Fruit fly (Drosophila melanogaster) whole organism, embryonic: ENCODE results near the gene InR.

Source experiments
- Abd-B ChIP-seq: fragments of 200-800 bp; sonication (Bioruptor generic); optimal IDR thresholded peaks from 2 replicates; lab custom pipeline; 2018; ENCODE audit warnings: missing biosample characterization, mild to moderate bottlenecking, missing genetic modification characterization, moderate library complexity
- Bgb ChIP-seq: fragments of 200-800 bp; sonication (Bioruptor generic); IDR thresholded peaks from 2 replicates; pipeline ENCODE4 v1.3.6; 2022; ENCODE audit warnings: missing biosample characterization, missing genetic modification characterization; ENCODE audit not compliant: partially characterized antibody
- BtbVII ChIP-seq: fragments of 200-800 bp; sonication (Bioruptor generic); optimal IDR thresholded peaks from 3 replicates; lab custom pipeline; 2017; ENCODE audit warnings: missing biosample characterization, mild to moderate bottlenecking, missing genetic modification characterization
- CG1233 ChIP-seq: fragments of 200-800 bp; sonication (Bioruptor generic); optimal IDR thresholded peaks from 4 replicates; lab custom pipeline; 2018; ENCODE audit warnings: missing biosample characterization, mild to moderate bottlenecking, missing genetic modification characterization
- CG13287 ChIP-seq: fragments of 200-800 bp; sonication (Bioruptor generic); IDR thresholded peaks from 2 replicates; pipeline ENCODE4 v1.3.6; 2022; ENCODE audit warnings: missing biosample characterization, missing genetic modification characterization; ENCODE audit not compliant: partially characterized antibody
- CG14860 ChIP-seq: fragments of 200-800 bp; sonication (Bioruptor generic); IDR thresholded peaks from 3 replicates; pipeline ENCODE4 v1.3.6; 2022; ENCODE audit warnings: missing biosample characterization, missing genetic modification characterization; ENCODE audit not compliant: partially characterized antibody
- CG15269 ChIP-seq: fragments of 200-800 bp; sonication (Bioruptor generic); optimal IDR thresholded peaks from 2 replicates; lab custom pipeline; 2018; ENCODE audit warnings: missing biosample characterization, mild to moderate bottlenecking, missing genetic modification characterization, moderate library complexity
- CG1603 ChIP-seq: fragments of 200-800 bp; sonication (Bioruptor generic); optimal IDR thresholded peaks from 2 replicates; lab custom pipeline; 2019; ENCODE audit warnings: missing biosample characterization, mild to moderate bottlenecking, missing genetic modification characterization, moderate library complexity
- CG17328 ChIP-seq: fragments of 200-800 bp; sonication (Bioruptor generic); IDR thresholded peaks from 2 replicates; pipeline ENCODE4 v1.3.6; 2022; ENCODE audit warnings: missing biosample characterization, missing genetic modification characterization
- CG32772 ChIP-seq: fragments of 200-800 bp; sonication (Bioruptor generic); IDR thresholded peaks from 2 replicates; pipeline ENCODE4 v1.3.6; 2022; ENCODE audit warnings: missing biosample characterization, missing genetic modification characterization
- CG3281 ChIP-seq: fragments of 200-800 bp; sonication (Bioruptor generic); optimal IDR thresholded peaks from 3 replicates; lab custom pipeline; 2017; ENCODE audit warnings: missing biosample characterization, mild to moderate bottlenecking, missing genetic modification characterization
- CG33213 ChIP-seq: fragments of 200-800 bp; sonication (Bioruptor generic); optimal IDR thresholded peaks from 3 replicates; lab custom pipeline; 2016; ENCODE audit warnings: missing biosample characterization, missing genetic modification characterization
- CG42726 ChIP-seq: fragments of 200-800 bp; sonication (Bioruptor generic); IDR thresholded peaks from 2 replicates; pipeline ENCODE4 v1.3.6; 2022; ENCODE audit warnings: missing biosample characterization, missing genetic modification characterization; ENCODE audit not compliant: partially characterized antibody
- CG4617 ChIP-seq: fragments of 200-800 bp; sonication (Bioruptor generic); optimal IDR thresholded peaks from 3 replicates; lab custom pipeline; 2016; ENCODE audit warnings: missing biosample characterization, missing genetic modification characterization, borderline replicate concordance
- CG6854 ChIP-seq: fragments of 200-800 bp; sonication (Bioruptor generic); optimal IDR thresholded peaks from 3 replicates; lab custom pipeline; 2017; ENCODE audit warnings: missing biosample characterization, mild to moderate bottlenecking, missing genetic modification characterization
- CG7372 ChIP-seq: fragments of 200-800 bp; sonication (Bioruptor generic); IDR thresholded peaks from 2 replicates; pipeline ENCODE4 v1.3.6; 2022; ENCODE audit warnings: missing biosample characterization, missing genetic modification characterization
- CG9215 ChIP-seq: fragments of 200-800 bp; sonication (Bioruptor generic); IDR thresholded peaks from 2 replicates; pipeline ENCODE4 v1.3.6; 2022; ENCODE audit warnings: missing biosample characterization, missing genetic modification characterization
- D ChIP-seq, 2 experiments: fragments of 200-800 bp in 1 of 2; fragments of >200 bp in 1 of 2; sonication (Bioruptor generic) in 1 of 2; optimal IDR thresholded peaks; 2 replicates in 1 of 2; 3 replicates in 1 of 2; lab custom pipeline; 2017; ENCODE audit warnings: mild to moderate bottlenecking in 1 of 2, missing biosample characterization in 1 of 2, missing genetic modification characterization in 1 of 2, missing genetic modification reagents in 1 of 2
- Dll ChIP-seq: fragments of 200-800 bp; sonication (Bioruptor generic); IDR thresholded peaks from 4 replicates; pipeline ENCODE4 v1.3.6; 2022; ENCODE audit warnings: missing biosample characterization, missing genetic modification characterization; ENCODE audit not compliant: partially characterized antibody
- Doc3 ChIP-seq: fragments of 200-800 bp; sonication (Bioruptor generic); IDR thresholded peaks from 3 replicates; pipeline ENCODE4 v1.3.6; 2022; ENCODE audit warnings: missing biosample characterization, missing genetic modification characterization; ENCODE audit not compliant: partially characterized antibody
- Fer2 ChIP-seq: fragments of 200-800 bp; sonication (Bioruptor generic); optimal IDR thresholded peaks from 2 replicates; lab custom pipeline; 2018; ENCODE audit warnings: missing biosample characterization, mild to moderate bottlenecking, missing genetic modification characterization, moderate library complexity
- Hmr ChIP-seq: fragments of 200-800 bp; sonication (Bioruptor generic); optimal IDR thresholded peaks from 3 replicates; lab custom pipeline; 2017; ENCODE audit warnings: mild to moderate bottlenecking, missing biosample characterization, missing genetic modification reagents, missing genetic modification characterization
- Lpt ChIP-seq: fragments of >200 bp; optimal IDR thresholded peaks from 2 replicates; lab custom pipeline; 2018; ENCODE audit warnings: missing biosample characterization, missing genetic modification characterization
- MBD-R2 ChIP-seq: fragments of 200-800 bp; sonication (Bioruptor generic); IDR thresholded peaks from 2 replicates; pipeline ENCODE4 v1.3.6; 2022; ENCODE audit warnings: missing biosample characterization, missing genetic modification characterization
- NfI ChIP-seq: fragments of 200-800 bp; sonication (Bioruptor generic); optimal IDR thresholded peaks from 3 replicates; lab custom pipeline; 2018; ENCODE audit warnings: missing biosample characterization, mild to moderate bottlenecking, missing genetic modification characterization, moderate library complexity
- Opbp ChIP-seq: fragments of 200-800 bp; sonication (Bioruptor generic); IDR thresholded peaks from 3 replicates; pipeline ENCODE4 v1.3.6; 2022; ENCODE audit warnings: missing biosample characterization, missing genetic modification characterization; ENCODE audit not compliant: partially characterized antibody
- Rfx ChIP-seq: fragments of 200-800 bp; sonication (Bioruptor generic); IDR thresholded peaks from 2 replicates; pipeline ENCODE4 v1.3.6; 2022; ENCODE audit warnings: missing biosample characterization, missing genetic modification characterization
- Sin3A ChIP-seq: fragments of >200 bp; optimal IDR thresholded peaks from 2 replicates; lab custom pipeline; 2018
- Tbp ChIP-seq: fragments of >200 bp; optimal IDR thresholded peaks from 2 replicates; lab custom pipeline; 2018; ENCODE audit warnings: missing biosample characterization, missing genetic modification characterization
- cato ChIP-seq: fragments of 200-800 bp; sonication (Bioruptor generic); optimal IDR thresholded peaks from 2 replicates; lab custom pipeline; 2016; ENCODE audit warnings: missing biosample characterization, missing genetic modification characterization, borderline replicate concordance
- disco-r ChIP-seq: fragments of 200-800 bp; sonication (Bioruptor generic); optimal IDR thresholded peaks from 2 replicates; lab custom pipeline; 2016; ENCODE audit warnings: missing biosample characterization, missing genetic modification characterization
- fd96Cb ChIP-seq: fragments of 200-800 bp; sonication (Bioruptor generic); optimal IDR thresholded peaks from 2 replicates; lab custom pipeline; 2018; ENCODE audit warnings: missing biosample characterization, mild to moderate bottlenecking, missing genetic modification characterization, moderate library complexity
- gcm2 ChIP-seq: fragments of 200-800 bp; sonication (Bioruptor generic); optimal IDR thresholded peaks from 2 replicates; lab custom pipeline; 2016; ENCODE audit warnings: missing biosample characterization, missing genetic modification characterization
- gfzf ChIP-seq: fragments of 200-800 bp; sonication (Bioruptor generic); optimal IDR thresholded peaks from 2 replicates; lab custom pipeline; 2016; ENCODE audit warnings: missing biosample characterization, mild to moderate bottlenecking, missing genetic modification characterization, moderate library complexity
- insv ChIP-seq, 2 experiments: fragments of 200-800 bp; sonication (Bioruptor generic); optimal IDR thresholded peaks; 3 replicates each; lab custom pipeline; 2016 to 2018; ENCODE audit warnings: missing biosample characterization in 2 of 2, missing genetic modification characterization in 2 of 2
- inv ChIP-seq: fragments of 200-800 bp; sonication (Bioruptor generic); IDR thresholded peaks from 2 replicates; pipeline ENCODE4 v1.3.6; 2022; ENCODE audit warnings: missing biosample characterization, missing genetic modification characterization; ENCODE audit not compliant: partially characterized antibody
- lbe ChIP-seq: fragments of 200-800 bp; sonication (Bioruptor generic); optimal IDR thresholded peaks from 2 replicates; lab custom pipeline; 2016; ENCODE audit warnings: missing biosample characterization, mild to moderate bottlenecking, missing genetic modification characterization
- pfk ChIP-seq: fragments of 200-800 bp; sonication (Bioruptor generic); optimal IDR thresholded peaks from 2 replicates; lab custom pipeline; 2018; ENCODE audit warnings: missing biosample characterization, mild to moderate bottlenecking, missing genetic modification characterization, moderate library complexity
- pros ChIP-seq: fragments of 200-800 bp; sonication (Bioruptor generic); optimal IDR thresholded peaks from 3 replicates; lab custom pipeline; 2019; ENCODE audit warnings: missing biosample characterization, mild to moderate bottlenecking, missing genetic modification characterization, moderate library complexity
- row ChIP-seq: fragments of 200-800 bp; sonication (Bioruptor generic); IDR thresholded peaks from 3 replicates; pipeline ENCODE4 v1.3.6; 2022; ENCODE audit warnings: missing biosample characterization, missing genetic modification characterization
- stwl ChIP-seq: fragments of 200-800 bp; sonication (Bioruptor generic); optimal IDR thresholded peaks from 3 replicates; lab custom pipeline; 2018; ENCODE audit warnings: missing biosample characterization, mild to moderate bottlenecking, missing genetic modification characterization, moderate library complexity
- twi ChIP-seq: fragments of 200-800 bp; optimal IDR thresholded peaks from 2 replicates; lab custom pipeline; 2019; ENCODE audit warnings: missing biosample characterization, mild to moderate bottlenecking, missing genetic modification characterization, moderate library complexity
- zen2 ChIP-seq: fragments of 200-800 bp; sonication (Bioruptor generic); IDR thresholded peaks from 3 replicates; pipeline ENCODE4 v1.3.6; 2022; ENCODE audit warnings: missing biosample characterization, missing genetic modification characterization; ENCODE audit not compliant: partially characterized antibody

Gene InR

DNA sequence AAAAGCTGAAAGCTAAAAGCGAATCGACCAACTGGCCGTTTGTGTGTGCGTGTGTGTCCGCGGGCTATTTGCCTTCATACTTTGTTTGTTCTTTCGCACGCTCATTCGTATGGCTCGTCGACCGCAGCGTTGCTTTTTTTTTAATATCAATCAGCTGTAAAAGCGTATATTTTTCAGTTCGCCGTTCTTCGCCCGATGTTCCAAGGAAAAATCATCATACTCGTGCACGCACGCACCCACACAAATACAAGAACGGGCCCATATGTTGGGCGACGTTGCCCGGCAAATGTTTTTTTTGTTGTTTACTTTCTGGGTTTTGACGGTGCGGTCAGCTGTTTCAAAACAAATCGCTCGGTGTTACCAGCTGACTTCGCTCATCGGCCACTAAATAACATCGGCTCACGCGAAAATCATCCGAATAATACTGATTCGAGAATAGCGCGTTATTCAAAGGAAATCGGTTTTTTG is 41.6 kb upstream of the InR start, which contains the start of gene E2f1 (continued):
- TF ChIP-seq CG13287 (GFP tag; lab: Robert Waterston, UW) (peak; percentile 83), Doc3 (GFP tag; lab: Robert Waterston, UW) (peak; percentile 50; the same call in 2 of the 3 replicates), Hmr (GFP tag; lab: Kevin White, UChicago) (no peak), gcm2 (GFP tag; lab: Kevin White, UChicago) (no peak), D (optimal IDR thresholded peaks at IDR 0.05; lab: Kevin White, UChicago) (peak; percentile 26), D (GFP tag; optimal IDR thresholded peaks at IDR 0.05; lab: Kevin White, UChicago) (no peak), pfk (peak; percentile 17), Opbp (peak; percentile 89), Bgb (GFP tag; lab: Robert Waterston, UW) (peak; percentile 78), row (GFP tag; lab: Robert Waterston, UW) (peak; percentile 29; the same call in 1 of the 3 replicates), CG7372 (GFP tag; lab: Robert Waterston, UW) (no peak), Tbp (no peak), fd96Cb (tag; lab: Kevin White, UChicago) (no peak), cato (no peak), CG14860 (peak; percentile 50; the same call in 1 of the 3 replicates), MBD-R2 (GFP tag; lab: Robert Waterston, UW) (peak; percentile 56; the same call in 1 of the 2 replicates), CG9215 (no peak), CG17328 (GFP tag; lab: Robert Waterston, UW) (no peak), Lpt (GFP tag; lab: Kevin White, UChicago) (no peak), Dll (peak; percentile 75), Sin3A (lab: Kevin White, UChicago) (peak; percentile 41), Rfx (GFP tag; lab: Robert Waterston, UW) (peak; percentile 42), pros (no peak), CG32772 (GFP tag; lab: Robert Waterston, UW) (peak; percentile 31; the same call in 1 of the 2 replicates), CG4617 (GFP tag; lab: Kevin White, UChicago) (no peak), BtbVII (GFP tag; lab: Kevin White, UChicago) (no peak), CG6854 (GFP tag; lab: Kevin White, UChicago) (no peak), zen2 (GFP tag; lab: Robert Waterston, UW) (peak; percentile 60; the same call in 2 of the 3 replicates), inv (GFP tag; lab: Robert Waterston, UW) (peak; percentile 68), CG33213 (GFP tag; lab: Kevin White, UChicago) (peak; percentile 42), NfI (GFP tag; lab: Kevin White, UChicago) (no peak), Abd-B (no peak), CG3281 (no peak), Fer2 (tag; lab: Kevin White, UChicago) (no peak), stwl (tag; lab: Kevin White, UChicago) (peak; percentile 77), lbe (GFP tag; lab: Kevin White, UChicago) (peak; percentile 7), twi (tag; lab: Kevin White, UChicago) (peak; percentile 77), insv (GFP tag; optimal IDR thresholded peaks at IDR 0.05; lab: Kevin White, UChicago) (peak in 1 of 2 experiments; percentile 81), CG15269 (no peak), CG42726 (GFP tag; lab: Robert Waterston, UW) (0 out of 2 replicates have a peak, but pooled peaks have one; percentile 55), CG1233 (GFP tag; lab: Kevin White, UChicago) (peak; percentile 25), gfzf (GFP tag; lab: Kevin White, UChicago) (peak; percentile 96), CG1603 (tag; lab: Kevin White, UChicago) (peak; percentile 68), disco-r (GFP tag; lab: Kevin White, UChicago) (no peak)
